Worm (Caenorhabditis elegans) whole organism, mixed stage, embryonic: ENCODE data around the gene nhr-277.

Experiments used
- M03D4.4 ChIP-seq: sonication (generic microtip); optimal IDR thresholded peaks from 2 replicates; lab custom pipeline; 2017; ENCODE audit warnings: mild to moderate bottlenecking, missing genetic modification characterization, missing compliant biosample characterization
- elt-1 ChIP-seq: sonication (generic microtip); optimal IDR thresholded peaks from 2 replicates; lab custom pipeline; 2017; ENCODE audit warnings: missing genetic modification characterization, mild to moderate bottlenecking, missing compliant biosample characterization, antibody characterized with exemption, moderate library complexity, borderline replicate concordance; ENCODE audit not compliant: insufficient read depth
- ham-2 ChIP-seq: fragments of 200-800 bp; sonication (Bioruptor generic); optimal IDR thresholded peaks from 2 replicates; lab custom pipeline; 2018; ENCODE audit warnings: mild to moderate bottlenecking, missing genetic modification characterization, missing compliant biosample characterization
- lin-32 ChIP-seq: fragments of 200-800 bp; sonication (Bioruptor generic); optimal IDR thresholded peaks from 2 replicates; lab custom pipeline; 2018; ENCODE audit warnings: mild to moderate bottlenecking, missing genetic modification characterization, missing compliant biosample characterization
- mep-1 ChIP-seq: fragments of 150-350 bp; optimal IDR thresholded peaks from 2 replicates; lab custom pipeline; 2017; ENCODE audit warnings: missing biosample characterization, missing genetic modification reagents, missing genetic modification characterization, inconsistent platforms
- nhr-28 ChIP-seq: fragments of 150-350 bp; optimal IDR thresholded peaks from 2 replicates; lab custom pipeline; 2014; ENCODE audit warnings: missing biosample characterization, missing genetic modification characterization
- pha-4 ChIP-seq: fragments of 150-350 bp; optimal IDR thresholded peaks from 2 replicates; lab custom pipeline; 2018; ENCODE audit warnings: missing biosample characterization, missing genetic modification reagents, missing genetic modification characterization
- snpc-4 ChIP-seq: fragments of 150-350 bp; optimal IDR thresholded peaks from 2 replicates; lab custom pipeline; 2014; ENCODE audit warnings: missing biosample characterization, missing genetic modification characterization
- unc-62 ChIP-seq: fragments of 150-350 bp; optimal IDR thresholded peaks from 2 replicates; lab custom pipeline; 2014; ENCODE audit warnings: missing biosample characterization, missing genetic modification reagents, missing genetic modification characterization

ce11 chrIV:2775992-2776630 lies 33.3 kb downstream of the nhr-277 start:
- TF ChIP-seq mep-1 (tag; lab: Kevin White, UChicago) (no peak), nhr-28 (tag; lab: Kevin White, UChicago) (no peak), unc-62 (GFP tag; lab: Kevin White, UChicago) (no peak), snpc-4 (no peak), lin-32 (GFP tag; lab: Kevin White, UChicago) (no peak), pha-4 (tag; lab: Kevin White, UChicago) (no peak), elt-1 (tag; lab: Kevin White, UChicago) (no peak), ham-2 (no peak), M03D4.4 (no peak)
